Fruit fly (Drosophila melanogaster) whole organism, embryonic: ENCODE measurements around the gene Mst36Fb.
A peak's percentile ranks its signal among the peaks of the same experiment; 100 is the strongest.

Experiments
- Atf-2 ChIP-seq: fragments of 200-800 bp; sonication (Bioruptor generic); optimal IDR thresholded peaks from 2 replicates; lab custom pipeline; 2016; ENCODE audit warnings: missing biosample characterization, missing genetic modification characterization
- C15 ChIP-seq: fragments of 200-800 bp; sonication (Bioruptor generic); IDR thresholded peaks from 3 replicates; pipeline ENCODE4 v1.3.6; 2022; ENCODE audit warnings: missing biosample characterization, missing genetic modification characterization
- CG10366 ChIP-seq: fragments of 200-800 bp; sonication (Bioruptor generic); IDR thresholded peaks from 2 replicates; pipeline ENCODE4 v1.3.6; 2022; ENCODE audit warnings: missing biosample characterization, missing genetic modification characterization
- CG11247 ChIP-seq: fragments of 200-800 bp; sonication (Bioruptor generic); IDR thresholded peaks from 2 replicates; pipeline ENCODE4 v1.3.6; 2022; ENCODE audit warnings: missing biosample characterization, missing genetic modification characterization
- CG11504 ChIP-seq: fragments of 200-800 bp; sonication (Bioruptor generic); optimal IDR thresholded peaks from 3 replicates; lab custom pipeline; 2019; ENCODE audit warnings: missing biosample characterization, mild to moderate bottlenecking, missing genetic modification characterization, moderate library complexity
- CG11696 ChIP-seq: fragments of 200-800 bp; sonication (Bioruptor generic); IDR thresholded peaks from 2 replicates; pipeline ENCODE4 v1.3.6; 2022; ENCODE audit warnings: missing biosample characterization, missing genetic modification characterization
- CG14710 ChIP-seq: fragments of 200-800 bp; sonication (Bioruptor generic); optimal IDR thresholded peaks from 3 replicates; lab custom pipeline; 2019; ENCODE audit warnings: missing biosample characterization, mild to moderate bottlenecking, missing genetic modification characterization, moderate library complexity
- CG14860 ChIP-seq: fragments of 200-800 bp; sonication (Bioruptor generic); IDR thresholded peaks from 3 replicates; pipeline ENCODE4 v1.3.6; 2022; ENCODE audit warnings: missing biosample characterization, missing genetic modification characterization; ENCODE audit not compliant: partially characterized antibody
- CG1602 ChIP-seq: fragments of 200-800 bp; sonication (Bioruptor generic); optimal IDR thresholded peaks from 3 replicates; lab custom pipeline; 2016; ENCODE audit warnings: missing biosample characterization, missing genetic modification characterization
- CG17328 ChIP-seq: fragments of 200-800 bp; sonication (Bioruptor generic); IDR thresholded peaks from 2 replicates; pipeline ENCODE4 v1.3.6; 2022; ENCODE audit warnings: missing biosample characterization, missing genetic modification characterization
- CG17612 ChIP-seq: fragments of 200-800 bp; sonication (Bioruptor generic); IDR thresholded peaks from 2 replicates; pipeline ENCODE4 v1.3.6; 2022; ENCODE audit warnings: missing biosample characterization, missing genetic modification characterization
- CG1832 ChIP-seq: fragments of 200-800 bp; sonication (Bioruptor generic); optimal IDR thresholded peaks from 2 replicates; lab custom pipeline; 2017; ENCODE audit warnings: missing biosample characterization, mild to moderate bottlenecking, missing genetic modification characterization, inconsistent platforms
- CG34224 ChIP-seq: fragments of 200-800 bp; sonication (Bioruptor generic); IDR thresholded peaks from 3 replicates; pipeline ENCODE4 v1.3.6; 2022; ENCODE audit warnings: missing biosample characterization, missing genetic modification characterization; ENCODE audit not compliant: partially characterized antibody
- CG3838 ChIP-seq: fragments of 200-800 bp; sonication (Bioruptor generic); optimal IDR thresholded peaks from 3 replicates; lab custom pipeline; 2016; ENCODE audit warnings: missing biosample characterization, missing genetic modification characterization
- CG42726 ChIP-seq: fragments of 200-800 bp; sonication (Bioruptor generic); IDR thresholded peaks from 2 replicates; pipeline ENCODE4 v1.3.6; 2022; ENCODE audit warnings: missing biosample characterization, missing genetic modification characterization; ENCODE audit not compliant: partially characterized antibody
- CG5953 ChIP-seq: fragments of 200-800 bp; sonication (Bioruptor generic); IDR thresholded peaks from 2 replicates; pipeline ENCODE4 v1.3.6; 2022; ENCODE audit warnings: missing biosample characterization, missing genetic modification characterization
- CG6272 ChIP-seq: fragments of 200-800 bp; sonication (Bioruptor generic); IDR thresholded peaks from 2 replicates; pipeline ENCODE4 v1.3.6; 2022; ENCODE audit warnings: missing biosample characterization, missing genetic modification characterization
- CG6689 ChIP-seq: fragments of 200-800 bp; sonication (Bioruptor generic); IDR thresholded peaks from 2 replicates; pipeline ENCODE4 v1.3.6; 2022; ENCODE audit warnings: missing biosample characterization, missing genetic modification characterization
- CG6813 ChIP-seq: fragments of 200-800 bp; sonication (Bioruptor generic); optimal IDR thresholded peaks from 2 replicates; lab custom pipeline; 2017; ENCODE audit warnings: missing biosample characterization, missing genetic modification characterization, mild to moderate bottlenecking, moderate library complexity, missing genetic modification reagents
- Camta ChIP-seq: fragments of 200-800 bp; sonication (Bioruptor generic); optimal IDR thresholded peaks from 2 replicates; lab custom pipeline; 2016; ENCODE audit warnings: missing biosample characterization, missing genetic modification characterization
- D19A ChIP-seq: fragments of 200-800 bp; optimal IDR thresholded peaks from 3 replicates; lab custom pipeline; 2019; ENCODE audit warnings: missing biosample characterization, mild to moderate bottlenecking, missing genetic modification characterization, moderate library complexity
- Deaf1 ChIP-seq: fragments of 200-800 bp; optimal IDR thresholded peaks from 3 replicates; lab custom pipeline; 2019; ENCODE audit warnings: missing biosample characterization, mild to moderate bottlenecking, missing genetic modification characterization, moderate library complexity
- Dip3 ChIP-seq: fragments of 200-800 bp; sonication (Bioruptor generic); optimal IDR thresholded peaks from 3 replicates; lab custom pipeline; 2016; ENCODE audit warnings: missing biosample characterization, missing genetic modification characterization
- Gsc ChIP-seq: fragments of 200-800 bp; sonication (Bioruptor generic); IDR thresholded peaks from 2 replicates; pipeline ENCODE4 v1.3.6; 2022; ENCODE audit warnings: missing biosample characterization, missing genetic modification characterization
- HmgZ ChIP-seq: fragments of 200-800 bp; sonication (Bioruptor generic); optimal IDR thresholded peaks from 2 replicates; lab custom pipeline; 2018; ENCODE audit warnings: missing biosample characterization, mild to moderate bottlenecking, missing genetic modification characterization
- Lim3 ChIP-seq: fragments of 200-800 bp; sonication (Bioruptor generic); IDR thresholded peaks from 2 replicates; pipeline ENCODE4 v1.3.6; 2022; ENCODE audit warnings: missing biosample characterization, missing genetic modification characterization
- Mad ChIP-seq: fragments of 200-800 bp; sonication (Bioruptor generic); optimal IDR thresholded peaks from 2 replicates; lab custom pipeline; 2016; ENCODE audit warnings: missing biosample characterization, missing genetic modification characterization
- Meics ChIP-seq: fragments of 200-800 bp; sonication (Bioruptor generic); optimal IDR thresholded peaks from 2 replicates; lab custom pipeline; 2017; ENCODE audit warnings: missing biosample characterization, mild to moderate bottlenecking, missing genetic modification characterization
- Mes4 ChIP-seq: fragments of 200-800 bp; sonication (Bioruptor generic); optimal IDR thresholded peaks from 2 replicates; lab custom pipeline; 2016; ENCODE audit warnings: missing biosample characterization, missing genetic modification characterization
- NK7.1 ChIP-seq: fragments of 200-800 bp; sonication (Bioruptor generic); optimal IDR thresholded peaks from 3 replicates; lab custom pipeline; 2016; ENCODE audit warnings: missing biosample characterization, missing genetic modification characterization
- Nf-YC ChIP-seq: fragments of 200-800 bp; optimal IDR thresholded peaks from 3 replicates; lab custom pipeline; 2019; ENCODE audit warnings: missing biosample characterization, mild to moderate bottlenecking, missing genetic modification characterization, moderate library complexity
- Oaz ChIP-seq: fragments of 200-800 bp; sonication (Bioruptor generic); IDR thresholded peaks from 2 replicates; pipeline ENCODE4 v1.3.6; 2022; ENCODE audit warnings: missing biosample characterization, missing genetic modification characterization
- Pdp1 ChIP-seq, 2 experiments: fragments of 200-800 bp; sonication (Bioruptor generic); optimal IDR thresholded peaks; 3 replicates each; lab custom pipeline; 2016; ENCODE audit warnings: missing biosample characterization in 2 of 2, missing genetic modification characterization in 2 of 2, mild to moderate bottlenecking in 1 of 2, moderate library complexity in 1 of 2
- Poxn ChIP-seq: fragments of 200-800 bp; sonication (Bioruptor generic); IDR thresholded peaks from 2 replicates; pipeline ENCODE4 v1.3.6; 2022; ENCODE audit warnings: missing biosample characterization, missing genetic modification characterization
- TFAM ChIP-seq: fragments of 200-800 bp; sonication (Bioruptor generic); optimal IDR thresholded peaks from 2 replicates; lab custom pipeline; 2017; ENCODE audit warnings: missing biosample characterization, missing genetic modification characterization, inconsistent platforms
- dm ChIP-seq: fragments of 200-800 bp; sonication (Bioruptor generic); optimal IDR thresholded peaks from 3 replicates; lab custom pipeline; 2016; ENCODE audit warnings: missing biosample characterization, missing genetic modification characterization
- dysf ChIP-seq: fragments of 200-800 bp; sonication (Bioruptor generic); IDR thresholded peaks from 3 replicates; pipeline ENCODE4 v1.3.6; 2022; ENCODE audit warnings: missing biosample characterization, missing genetic modification characterization
- exex ChIP-seq: fragments of 200-800 bp; sonication (Bioruptor generic); optimal IDR thresholded peaks from 4 replicates; lab custom pipeline; 2018; ENCODE audit warnings: missing biosample characterization, mild to moderate bottlenecking, missing genetic modification characterization, moderate library complexity
- fru ChIP-seq: fragments of >200 bp; optimal IDR thresholded peaks from 2 replicates; lab custom pipeline; 2017
- gcm2 ChIP-seq: fragments of 200-800 bp; sonication (Bioruptor generic); optimal IDR thresholded peaks from 2 replicates; lab custom pipeline; 2016; ENCODE audit warnings: missing biosample characterization, missing genetic modification characterization
- gsb ChIP-seq: fragments of 200-800 bp; sonication (Bioruptor generic); IDR thresholded peaks from 2 replicates; pipeline ENCODE4 v1.3.6; 2022; ENCODE audit warnings: missing biosample characterization, missing genetic modification characterization
- gsb-n ChIP-seq: fragments of 200-800 bp; sonication (Bioruptor generic); optimal IDR thresholded peaks from 3 replicates; lab custom pipeline; 2018; ENCODE audit warnings: missing biosample characterization, mild to moderate bottlenecking, missing genetic modification characterization
- lilli ChIP-seq: fragments of 200-800 bp; sonication (Bioruptor generic); optimal IDR thresholded peaks from 3 replicates; lab custom pipeline; 2016; ENCODE audit warnings: missing biosample characterization, missing genetic modification characterization
- mld ChIP-seq: fragments of 200-800 bp; sonication (Bioruptor generic); IDR thresholded peaks from 3 replicates; pipeline ENCODE4 v1.3.6; 2022; ENCODE audit warnings: missing biosample characterization, missing genetic modification characterization; ENCODE audit not compliant: partially characterized antibody
- onecut ChIP-seq: fragments of 200-800 bp; sonication (Bioruptor generic); IDR thresholded peaks from 2 replicates; pipeline ENCODE4 v1.3.6; 2022; ENCODE audit warnings: missing biosample characterization, missing genetic modification characterization
- pho ChIP-seq: fragments of 200-800 bp; sonication (Bioruptor generic); optimal IDR thresholded peaks from 2 replicates; lab custom pipeline; 2016; ENCODE audit warnings: missing biosample characterization, missing genetic modification characterization
- sr ChIP-seq: fragments of 200-800 bp; sonication (Bioruptor generic); IDR thresholded peaks from 3 replicates; pipeline ENCODE4 v1.3.6; 2022; ENCODE audit warnings: missing biosample characterization, missing genetic modification characterization
- tio ChIP-seq: fragments of 200-800 bp; sonication (Bioruptor generic); optimal IDR thresholded peaks from 2 replicates; lab custom pipeline; 2017; ENCODE audit warnings: missing biosample characterization, missing genetic modification characterization, inconsistent platforms
- trem ChIP-seq: fragments of 200-800 bp; optimal IDR thresholded peaks from 3 replicates; lab custom pipeline; 2019; ENCODE audit warnings: missing biosample characterization, mild to moderate bottlenecking, missing genetic modification characterization, moderate library complexity
- vnd ChIP-seq: fragments of 200-800 bp; sonication (Bioruptor generic); IDR thresholded peaks from 3 replicates; pipeline ENCODE4 v1.3.6; 2022; ENCODE audit warnings: missing biosample characterization, missing genetic modification characterization; ENCODE audit not compliant: partially characterized antibody
- vvl ChIP-seq: fragments of 200-800 bp; sonication (Bioruptor generic); IDR thresholded peaks from 2 replicates; pipeline ENCODE4 v1.3.6; 2022; ENCODE audit warnings: missing biosample characterization, missing genetic modification characterization

The Mst36Fb gene

dm6 chr2L:18626987-18627386, 47.9 kb downstream of the Mst36Fb start (continued):
- TF ChIP-seq HmgZ (tag; lab: Kevin White, UChicago) (peak; percentile 80), Nf-YC (tag; lab: Kevin White, UChicago) (peak; percentile 13), Lim3 (GFP tag; lab: Robert Waterston, UW) (no peak), vnd (no peak), gsb-n (peak; percentile 91), CG11696 (GFP tag; lab: Robert Waterston, UW) (peak; percentile 68; the same call in 1 of the 2 replicates), CG42726 (no peak), vvl (GFP tag; lab: Robert Waterston, UW) (peak; percentile 48), CG10366 (GFP tag; lab: Robert Waterston, UW) (peak; percentile 39; the same call in 1 of the 2 replicates), Atf-2 (GFP tag; lab: Kevin White, UChicago) (peak; percentile 81), gsb (peak; percentile 51), tio (GFP tag; lab: Kevin White, UChicago) (peak; percentile 56), Mes4 (GFP tag; lab: Kevin White, UChicago) (peak; percentile 91), Pdp1 (GFP tag; optimal IDR thresholded peaks at IDR 0.05; lab: Kevin White, UChicago) (peak; percentile 69 to 79), mld (no peak), pho (GFP tag; lab: Kevin White, UChicago) (peak; percentile 85), TFAM (GFP tag; lab: Kevin White, UChicago) (peak; percentile 11), CG17328 (GFP tag; lab: Robert Waterston, UW) (peak; percentile 59), CG5953 (GFP tag; lab: Robert Waterston, UW) (peak; percentile 68; the same call in 1 of the 2 replicates), CG14860 (GFP tag; lab: Robert Waterston, UW) (no peak), onecut (GFP tag; lab: Robert Waterston, UW) (peak; percentile 71), fru (lab: Kevin White, UChicago) (no peak), Deaf1 (peak; percentile 38), CG11504 (peak; percentile 77), exex (peak; percentile 71), CG14710 (tag; lab: Kevin White, UChicago) (peak; percentile 56), Dip3 (GFP tag; lab: Kevin White, UChicago) (peak; percentile 54), Oaz (no peak), CG6689 (GFP tag; lab: Robert Waterston, UW) (peak; percentile 46; the same call in 1 of the 2 replicates), CG1832 (GFP tag; lab: Kevin White, UChicago) (no peak), Camta (GFP tag; lab: Kevin White, UChicago) (peak; percentile 88), C15 (peak; percentile 56; the same call in 1 of the 3 replicates), CG1602 (peak; percentile 70), lilli (GFP tag; lab: Kevin White, UChicago) (peak; percentile 69), NK7.1 (peak; percentile 76), CG11247 (GFP tag; lab: Robert Waterston, UW) (peak; percentile 38; the same call in 1 of the 2 replicates), CG6272 (GFP tag; lab: Robert Waterston, UW) (no peak), gcm2 (GFP tag; lab: Kevin White, UChicago) (peak; percentile 10), D19A (tag; lab: Kevin White, UChicago) (peak; percentile 43), CG3838 (GFP tag; lab: Kevin White, UChicago) (peak; percentile 81), CG34224 (GFP tag; lab: Robert Waterston, UW) (no peak), Mad (GFP tag; lab: Kevin White, UChicago) (peak; percentile 40), sr (GFP tag; lab: Robert Waterston, UW) (0 out of 3 replicates have a peak, but pooled peaks have one; percentile 44), trem (tag; lab: Kevin White, UChicago) (peak; percentile 15), Poxn (GFP tag; lab: Robert Waterston, UW) (no peak), Gsc (GFP tag; lab: Robert Waterston, UW) (no peak), Meics (GFP tag; lab: Kevin White, UChicago) (peak; percentile 85), CG17612 (GFP tag; lab: Robert Waterston, UW) (0 out of 2 replicates have a peak, but pooled peaks have one; percentile 46), CG6813 (GFP tag; lab: Kevin White, UChicago) (peak; percentile 91), dysf (peak; percentile 34; the same call in 2 of the 3 replicates), dm (GFP tag; lab: Kevin White, UChicago) (peak; percentile 57)
